Worm (Caenorhabditis elegans) whole organism, young adult: ENCODE data around the gene srh-7.

Experiments used
- C17E4.6 ChIP-seq: fragments of 200-800 bp; sonication (Bioruptor generic); IDR thresholded peaks from 2 replicates; pipeline ENCODE4 v1.3.6; 2022; ENCODE audit warnings: missing genetic modification reagents, missing genetic modification characterization, missing compliant biosample characterization
- ama-1 ChIP-seq, 3 experiments: fragments of 150-350 bp in 1 of 3; sonication (generic microtip) in 2 of 3; optimal IDR thresholded peaks; 2 replicates each; lab custom pipeline; 2014 to 2018; ENCODE audit warnings: missing biosample characterization in 2 of 3, missing genetic modification characterization in 2 of 3, missing genetic modification reagents in 2 of 3
- ets-4 ChIP-seq: fragments of 200-800 bp; sonication (Bioruptor generic); optimal IDR thresholded peaks from 2 replicates; lab custom pipeline; 2018; ENCODE audit warnings: mild to moderate bottlenecking, missing genetic modification characterization, missing compliant biosample characterization
- pha-4 ChIP-seq: fragments of 150-350 bp; sonication (generic microtip); optimal IDR thresholded peaks from 2 replicates; lab custom pipeline; 2014; ENCODE audit warnings: missing biosample characterization, missing genetic modification reagents, missing genetic modification characterization
- sea-2 ChIP-seq: fragments of 200-800 bp; sonication (Bioruptor generic); IDR thresholded peaks from 2 replicates; pipeline ENCODE4 v1.3.6; 2022; ENCODE audit warnings: missing genetic modification characterization, missing compliant biosample characterization
- sptf-2 ChIP-seq: fragments of 200-800 bp; sonication (Bioruptor generic); optimal IDR thresholded peaks from 2 replicates; lab custom pipeline; 2018; ENCODE audit warnings: mild to moderate bottlenecking, missing genetic modification characterization, missing compliant biosample characterization
- unc-130 ChIP-seq: sonication (generic microtip); optimal IDR thresholded peaks from 2 replicates; lab custom pipeline; 2016; ENCODE audit warnings: missing genetic modification reagents, missing genetic modification characterization, missing compliant biosample characterization
- ztf-6 ChIP-seq: fragments of 200-800 bp; sonication (Bioruptor generic); IDR thresholded peaks from 2 replicates; pipeline ENCODE4 v1.3.6; 2022; ENCODE audit warnings: missing genetic modification reagents, missing genetic modification characterization, missing compliant biosample characterization

DNA sequence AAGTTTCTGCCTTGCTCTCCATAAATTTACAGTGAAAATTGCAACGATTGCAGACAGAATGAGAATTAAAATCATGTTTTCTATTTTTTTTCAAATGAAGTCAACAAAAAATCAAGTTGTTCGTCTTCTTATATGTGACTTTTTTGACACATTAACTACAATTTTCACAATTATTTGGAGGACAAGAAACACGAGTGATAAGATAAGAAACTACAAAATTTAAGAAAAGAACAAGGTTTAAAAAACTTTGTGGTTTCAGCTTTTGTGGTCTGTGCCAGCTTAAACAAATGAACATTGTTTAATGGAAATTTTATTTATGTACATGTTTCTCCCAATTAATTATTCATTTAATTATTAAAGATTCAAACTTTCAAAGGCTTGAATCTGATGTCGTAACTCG is 37.6 kb upstream of the srh-7 start, which contains the start of gene cyp-34A9:
- TF ChIP-seq ets-4 (GFP tag; lab: Kevin White, UChicago) (no peak), pha-4 (tag; lab: Kevin White, UChicago) (no peak), C17E4.6 (GFP tag; lab: Robert Waterston, UW) (no peak), sea-2 (GFP tag; lab: Robert Waterston, UW) (no peak), ztf-6 (GFP tag; lab: Robert Waterston, UW) (no peak), sptf-2 (no peak), ama-1 (optimal IDR thresholded peaks at IDR 0.05; lab: Kevin White, UChicago) (no peak), ama-1 (GFP tag; optimal IDR thresholded peaks at IDR 0.05; lab: Kevin White, UChicago) (no peak), unc-130 (no peak)
